Worm (Caenorhabditis elegans): ENCODE results near the gene agl-1.

The agl-1 gene

ce11 chrII:14406117-14406935, 48.4 kb upstream of the agl-1 start:
- no peak for TF ChIP-seq elt-3 (tag; optimal IDR thresholded peaks at IDR 0.05)
- TF ChIP-seq fos-1 (tag; optimal IDR thresholded peaks at IDR 0.05) = no peak
- no peak for TF ChIP-seq F13H6.1 (tag; optimal IDR thresholded peaks at IDR 0.05)
- no peak for TF ChIP-seq nhr-129 (tag; optimal IDR thresholded peaks at IDR 0.05)
- TF ChIP-seq lin-11 (tag; optimal IDR thresholded peaks at IDR 0.05) = no peak
- TF ChIP-seq nhr-11 (tag; optimal IDR thresholded peaks at IDR 0.05) = no peak
- TF ChIP-seq mbf-1 (tag; optimal IDR thresholded peaks at IDR 0.05) = no peak
- TF ChIP-seq dmd-4 (tag; optimal IDR thresholded peaks at IDR 0.05) = no peak
- no peak for TF ChIP-seq nhr-21 (tag; optimal IDR thresholded peaks at IDR 0.05)
- no peak for TF ChIP-seq peb-1 (tag; optimal IDR thresholded peaks at IDR 0.05)
- no peak for TF ChIP-seq unc-55 (GFP tag; optimal IDR thresholded peaks at IDR 0.05)
- TF ChIP-seq lsy-2 (tag; optimal IDR thresholded peaks at IDR 0.05) = peak in 1 of 2 experiments; percentile 0
- no peak for TF ChIP-seq ceh-16 (tag; optimal IDR thresholded peaks at IDR 0.05)
- TF ChIP-seq ama-1 (optimal IDR thresholded peaks at IDR 0.05) = peak; percentile 93
- TF ChIP-seq ZK546.5 (tag; optimal IDR thresholded peaks at IDR 0.05) = no peak
- TF ChIP-seq egl-27 (tag; optimal IDR thresholded peaks at IDR 0.05) = no peak
- no peak for TF ChIP-seq nhr-25 (tag; optimal IDR thresholded peaks at IDR 0.05)
- TF ChIP-seq crh-2 (tag; optimal IDR thresholded peaks at IDR 0.05) = no peak
- no peak for TF ChIP-seq gmeb-1 (tag; optimal IDR thresholded peaks at IDR 0.05)
- TF ChIP-seq mab-5 (tag; optimal IDR thresholded peaks at IDR 0.05) = no peak
- TF ChIP-seq C34F6.9 (tag; optimal IDR thresholded peaks at IDR 0.05) = peak; percentile 10
- no peak for TF ChIP-seq nhr-77 (tag; optimal IDR thresholded peaks at IDR 0.05)
- TF ChIP-seq lin-39 (tag; optimal IDR thresholded peaks at IDR 0.05) = no peak
- TF ChIP-seq zag-1 (tag; optimal IDR thresholded peaks at IDR 0.05) = no peak
- TF ChIP-seq ceh-82 (tag; optimal IDR thresholded peaks at IDR 0.05) = no peak
- TF ChIP-seq unc-62 (GFP tag; optimal IDR thresholded peaks at IDR 0.05) = no peak
- no peak for TF ChIP-seq ztf-11 (tag; optimal IDR thresholded peaks at IDR 0.05)

- TF ChIP-seq egl-27 (tag; optimal IDR thresholded peaks at IDR 0.05) (no peak), elt-3 (tag; optimal IDR thresholded peaks at IDR 0.05) (no peak), sma-3 (GFP tag; optimal IDR thresholded peaks at IDR 0.05) (peak; percentile 6), F13H6.1 (tag; optimal IDR thresholded peaks at IDR 0.05) (peak; percentile 23), mdl-1 (tag; optimal IDR thresholded peaks at IDR 0.05) (no peak), lin-11 (tag; optimal IDR thresholded peaks at IDR 0.05) (no peak), ztf-4 (tag; optimal IDR thresholded peaks at IDR 0.05) (no peak), dmd-4 (tag; optimal IDR thresholded peaks at IDR 0.05) (no peak), lsy-2 (tag; optimal IDR thresholded peaks at IDR 0.05) (no peak), peb-1 (tag; optimal IDR thresholded peaks at IDR 0.05) (no peak), ZK546.5 (tag; optimal IDR thresholded peaks at IDR 0.05) (no peak), aly-2 (tag; optimal IDR thresholded peaks at IDR 0.05) (no peak), fos-1 (tag; optimal IDR thresholded peaks at IDR 0.05) (no peak), ama-1 (optimal IDR thresholded peaks at IDR 0.05) (peak; percentile 99), nhr-6 (tag; optimal IDR thresholded peaks at IDR 0.05) (no peak), ceh-16 (tag; optimal IDR thresholded peaks at IDR 0.05) (no peak), nhr-25 (tag; optimal IDR thresholded peaks at IDR 0.05) (no peak), elt-1 (tag; optimal IDR thresholded peaks at IDR 0.05) (no peak), blmp-1 (tag; optimal IDR thresholded peaks at IDR 0.05; ENCODE audit: insufficient read depth) (no peak), nhr-11 (tag; optimal IDR thresholded peaks at IDR 0.05) (no peak), Y55F3AM.14 (GFP tag; optimal IDR thresholded peaks at IDR 0.05) (no peak), C34F6.9 (tag; optimal IDR thresholded peaks at IDR 0.05) (no peak)
Measured at ce11 chrII:14405489-14406059, 47.7 kb upstream of the agl-1 start.

ce11 chrII:14404741-14405488, 47.0 kb upstream of the agl-1 start:
- TF ChIP-seq F13H6.1 (tag; optimal IDR thresholded peaks at IDR 0.05) (peak; percentile 92), alr-1 (tag; optimal IDR thresholded peaks at IDR 0.05) (no peak), nhr-12 (tag; optimal IDR thresholded peaks at IDR 0.05) (no peak), sem-4 (tag; optimal IDR thresholded peaks at IDR 0.05) (peak; percentile 90), sma-3 (GFP tag; optimal IDR thresholded peaks at IDR 0.05) (peak; percentile 87), aly-2 (tag; optimal IDR thresholded peaks at IDR 0.05) (no peak), blmp-1 (tag; optimal IDR thresholded peaks at IDR 0.05; ENCODE audit: insufficient read depth) (peak; percentile 43), sma-9 (GFP tag; optimal IDR thresholded peaks at IDR 0.05) (peak; percentile 66), sma-9 (tag; optimal IDR thresholded peaks at IDR 0.05) (no peak), peb-1 (tag; optimal IDR thresholded peaks at IDR 0.05) (no peak), egl-27 (tag; optimal IDR thresholded peaks at IDR 0.05) (peak; percentile 31), gmeb-1 (tag; optimal IDR thresholded peaks at IDR 0.05) (peak; percentile 28), elt-1 (tag; optimal IDR thresholded peaks at IDR 0.05) (no peak), ztf-11 (tag; optimal IDR thresholded peaks at IDR 0.05) (no peak), mab-5 (tag; optimal IDR thresholded peaks at IDR 0.05) (peak; percentile 52), Y55F3AM.14 (GFP tag; optimal IDR thresholded peaks at IDR 0.05) (peak; percentile 70), mdl-1 (tag; optimal IDR thresholded peaks at IDR 0.05) (peak; percentile 23 to 52), ZK546.5 (tag; optimal IDR thresholded peaks at IDR 0.05) (no peak), unc-55 (GFP tag; optimal IDR thresholded peaks at IDR 0.05) (peak; percentile 57), nhr-77 (tag; optimal IDR thresholded peaks at IDR 0.05) (peak; percentile 77), fos-1 (tag; optimal IDR thresholded peaks at IDR 0.05) (peak; percentile 84), lin-39 (tag; optimal IDR thresholded peaks at IDR 0.05) (no peak), ztf-4 (tag; optimal IDR thresholded peaks at IDR 0.05) (peak; percentile 48), mbf-1 (tag; optimal IDR thresholded peaks at IDR 0.05) (no peak), nhr-237 (tag; optimal IDR thresholded peaks at IDR 0.05) (no peak), ama-1 (optimal IDR thresholded peaks at IDR 0.05) (no peak), ceh-16 (tag; optimal IDR thresholded peaks at IDR 0.05) (peak; percentile 40), lsy-2 (tag; optimal IDR thresholded peaks at IDR 0.05) (peak; percentile 49 to 82), lin-13 (GFP tag; optimal IDR thresholded peaks at IDR 0.05) (no peak)
